Fruit fly (Drosophila melanogaster): Measurements from ENCODE around the gene rgn.

dm6 chr3L:21334999-21335631 lies 47.2 kb upstream of the rgn start, which contains the start of gene Tsr1:
- TF ChIP-seq CG4318 (GFP tag; optimal IDR thresholded peaks at IDR 0.05) (no peak), eg (GFP tag; IDR thresholded peaks at IDR 0.05) (no peak), lz (GFP tag; optimal IDR thresholded peaks at IDR 0.05) (no peak)

Data from whole organism, prepupa.